Worm (Caenorhabditis elegans) whole organism, mixed stage, embryonic: Measurements from ENCODE around the gene str-190.

Experiments used
- blmp-1 ChIP-seq: fragments of 150-350 bp; optimal IDR thresholded peaks from 2 replicates; lab custom pipeline; 2014; ENCODE audit warnings: missing biosample characterization, missing genetic modification characterization
- ces-1 ChIP-seq: fragments of 150-350 bp; optimal IDR thresholded peaks from 2 replicates; lab custom pipeline; 2014; ENCODE audit warnings: missing biosample characterization, missing genetic modification reagents, missing genetic modification characterization
- cnd-1 ChIP-seq: fragments of 200-800 bp; sonication (Bioruptor generic); optimal IDR thresholded peaks from 2 replicates; lab custom pipeline; 2018; ENCODE audit warnings: mild to moderate bottlenecking, missing genetic modification characterization, missing compliant biosample characterization
- elt-3 ChIP-seq: fragments of 150-350 bp; optimal IDR thresholded peaks from 2 replicates; lab custom pipeline; 2014; ENCODE audit warnings: missing biosample characterization, missing genetic modification characterization
- hlh-1 ChIP-seq: fragments of 150-350 bp; optimal IDR thresholded peaks from 2 replicates; lab custom pipeline; 2014; ENCODE audit warnings: missing biosample characterization, missing genetic modification reagents, missing genetic modification characterization
- nhr-12 ChIP-seq: fragments of 150-350 bp; optimal IDR thresholded peaks from 2 replicates; lab custom pipeline; 2014; ENCODE audit warnings: missing biosample characterization, missing genetic modification characterization
- nhr-237 ChIP-seq: fragments of 150-350 bp; optimal IDR thresholded peaks from 2 replicates; lab custom pipeline; 2014; ENCODE audit warnings: missing biosample characterization, missing genetic modification characterization
- nhr-28 ChIP-seq: fragments of 150-350 bp; optimal IDR thresholded peaks from 2 replicates; lab custom pipeline; 2014; ENCODE audit warnings: missing biosample characterization, missing genetic modification characterization
- nhr-76 ChIP-seq: sonication (generic microtip); optimal IDR thresholded peaks from 2 replicates; lab custom pipeline; 2017; ENCODE audit warnings: missing biosample characterization, missing genetic modification characterization
- pha-4 ChIP-seq: fragments of 150-350 bp; optimal IDR thresholded peaks from 2 replicates; lab custom pipeline; 2018; ENCODE audit warnings: missing biosample characterization, missing genetic modification reagents, missing genetic modification characterization
- sptf-1 ChIP-seq: sonication (generic microtip); optimal IDR thresholded peaks from 2 replicates; lab custom pipeline; 2017; ENCODE audit warnings: mild to moderate bottlenecking, missing genetic modification characterization, moderate library complexity, missing compliant biosample characterization
- unc-62 ChIP-seq: fragments of 150-350 bp; optimal IDR thresholded peaks from 2 replicates; lab custom pipeline; 2014; ENCODE audit warnings: missing biosample characterization, missing genetic modification reagents, missing genetic modification characterization

ce11 chrV:7523392-7523791, 45.1 kb upstream of the str-190 start, which contains the start of gene C54F6.6:
- TF ChIP-seq nhr-12 (tag; lab: Kevin White, UChicago) = no peak
- TF ChIP-seq nhr-76 (tag; lab: Kevin White, UChicago) = no peak
- TF ChIP-seq unc-62 (GFP tag; lab: Kevin White, UChicago) = no peak
- TF ChIP-seq nhr-237 (tag; lab: Kevin White, UChicago) = no peak
- no peak for TF ChIP-seq pha-4 (tag; lab: Kevin White, UChicago)
- no peak for TF ChIP-seq sptf-1 (tag; lab: Kevin White, UChicago)
- no peak for TF ChIP-seq cnd-1 (tag; lab: Kevin White, UChicago)
- TF ChIP-seq nhr-28 (tag; lab: Kevin White, UChicago) = no peak
- TF ChIP-seq blmp-1 (tag; lab: Kevin White, UChicago) = no peak
- no peak for TF ChIP-seq hlh-1
- no peak for TF ChIP-seq elt-3 (tag; lab: Kevin White, UChicago)
- TF ChIP-seq ces-1 = no peak
